Fruit fly (Drosophila melanogaster): ENCODE data around the gene CG11658.
A peak's percentile ranks its signal among the peaks of the same experiment; 100 is the strongest.

CG11658 gene

dm6 chr3L:11728147-11728546 lies 19.8 kb upstream of the CG11658 start, which contains the start of gene sunn (continued):
- no peak for TF ChIP-seq Gsc (GFP tag; IDR thresholded peaks at IDR 0.05)
- no peak for TF ChIP-seq CG1529 (GFP tag; optimal IDR thresholded peaks at IDR 0.05)
- TF ChIP-seq Hr39 (optimal IDR thresholded peaks at IDR 0.05), result no peak
- TF ChIP-seq usp (GFP tag; optimal IDR thresholded peaks at IDR 0.05), result no peak
- TF ChIP-seq jumu (GFP tag; optimal IDR thresholded peaks at IDR 0.05), result no peak
- no peak for TF ChIP-seq CG11560 (tag; IDR thresholded peaks at IDR 0.05)
- TF ChIP-seq ttk (GFP tag; IDR thresholded peaks at IDR 0.05), result no peak
- no peak for TF ChIP-seq BtbVII (GFP tag; optimal IDR thresholded peaks at IDR 0.05)

dm6 chr3L:11721498-11721946 lies 13.2 kb upstream of the CG11658 start:
- TF ChIP-seq H2.0 (GFP tag; IDR thresholded peaks at IDR 0.05), result no peak
- no peak for TF ChIP-seq pho (GFP tag; optimal IDR thresholded peaks at IDR 0.05)
- TF ChIP-seq HmgD (GFP tag; optimal IDR thresholded peaks at IDR 0.05), result no peak
- TF ChIP-seq ap (GFP tag; IDR thresholded peaks at IDR 0.05), result no peak
- no peak for TF ChIP-seq odd (GFP tag; optimal IDR thresholded peaks at IDR 0.05)
- no peak for TF ChIP-seq Antp (GFP tag; optimal IDR thresholded peaks at IDR 0.05)
- no peak for TF ChIP-seq CG7928 (GFP tag; optimal IDR thresholded peaks at IDR 0.05)
- no peak for TF ChIP-seq Atf6 (GFP tag; IDR thresholded peaks at IDR 0.05)
- TF ChIP-seq CG13775 (GFP tag; optimal IDR thresholded peaks at IDR 0.05), result no peak
- no peak for TF ChIP-seq ham (GFP tag; IDR thresholded peaks at IDR 0.05)
- TF ChIP-seq B-H2 (GFP tag; optimal IDR thresholded peaks at IDR 0.05), result no peak
- no peak for TF ChIP-seq CG2116 (GFP tag; optimal IDR thresholded peaks at IDR 0.05)
- peak; percentile 41 for TF ChIP-seq PHDP (tag; optimal IDR thresholded peaks at IDR 0.05)
- no peak for TF ChIP-seq CG9215 (GFP tag; IDR thresholded peaks at IDR 0.05)
- TF ChIP-seq Ssrp (tag; optimal IDR thresholded peaks at IDR 0.05), result no peak
- peak; percentile 42 for TF ChIP-seq CG11504 (tag; optimal IDR thresholded peaks at IDR 0.05)
- no peak for TF ChIP-seq seq (GFP tag; IDR thresholded peaks at IDR 0.05)
- no peak for TF ChIP-seq cato (GFP tag; optimal IDR thresholded peaks at IDR 0.05; ENCODE audit: borderline replicate concordance)
- no peak for TF ChIP-seq Xbp1 (GFP tag; optimal IDR thresholded peaks at IDR 0.05)
- peak; percentile 42; the same call in 1 of the 2 replicates for TF ChIP-seq CG7372 (GFP tag; IDR thresholded peaks at IDR 0.05)
- 0 out of 2 replicates have a peak, but pooled peaks have one; percentile 6 for TF ChIP-seq sob (GFP tag; IDR thresholded peaks at IDR 0.05)
- no peak for TF ChIP-seq nmo (GFP tag; optimal IDR thresholded peaks at IDR 0.05)
- no peak for TF ChIP-seq CG8478 (optimal IDR thresholded peaks at IDR 0.05)
- TF ChIP-seq CG11695 (GFP tag; IDR thresholded peaks at IDR 0.05), result 0 out of 3 replicates have a peak, but pooled peaks have one; percentile 10
- TF ChIP-seq shn (GFP tag; optimal IDR thresholded peaks at IDR 0.05), result no peak
- TF ChIP-seq bigmax (GFP tag; optimal IDR thresholded peaks at IDR 0.05), result no peak
- TF ChIP-seq hb (GFP tag; IDR thresholded peaks at IDR 0.05; ENCODE audit: partially characterized antibody), result no peak
- TF ChIP-seq gt (GFP tag; IDR thresholded peaks at IDR 0.05), result no peak
- 0 out of 2 replicates have a peak, but pooled peaks have one; percentile 8 for TF ChIP-seq CG32767 (GFP tag; IDR thresholded peaks at IDR 0.05)
- TF ChIP-seq CG1024 (GFP tag; IDR thresholded peaks at IDR 0.05), result no peak
- TF ChIP-seq hkb (optimal IDR thresholded peaks at IDR 0.05), result no peak
- 0 out of 2 replicates have a peak, but pooled peaks have one; percentile 26 for TF ChIP-seq hkb (GFP tag; IDR thresholded peaks at IDR 0.05)
- TF ChIP-seq NC2β (GFP tag; optimal IDR thresholded peaks at IDR 0.05), result no peak
- no peak for TF ChIP-seq CG10431 (GFP tag; optimal IDR thresholded peaks at IDR 0.05)
- no peak; the same call in 1 of the 2 replicates for TF ChIP-seq CG10366 (GFP tag; IDR thresholded peaks at IDR 0.05)
- TF ChIP-seq br (optimal IDR thresholded peaks at IDR 0.05), result no peak
- TF ChIP-seq NFAT (GFP tag; IDR thresholded peaks at IDR 0.05), result no peak
- peak; percentile 54 for TF ChIP-seq CG2120 (GFP tag; optimal IDR thresholded peaks at IDR 0.05)
- no peak for TF ChIP-seq bab2 (GFP tag; optimal IDR thresholded peaks at IDR 0.05)
- TF ChIP-seq tin (GFP tag; optimal IDR thresholded peaks at IDR 0.05), result no peak
- no peak for TF ChIP-seq ind (GFP tag; optimal IDR thresholded peaks at IDR 0.05)
- TF ChIP-seq CG4854 (GFP tag; optimal IDR thresholded peaks at IDR 0.05), result no peak
- peak; percentile 96 for TF ChIP-seq cwo (GFP tag; optimal IDR thresholded peaks at IDR 0.05)
- TF ChIP-seq Ada2b (GFP tag; IDR thresholded peaks at IDR 0.05), result peak; percentile 57
- no peak for TF ChIP-seq gce (GFP tag; IDR thresholded peaks at IDR 0.05)

Measured in whole organism, embryonic.